Worm (Caenorhabditis elegans): Measurements from ENCODE around the gene ceh-38.

Gene ceh-38

DNA sequence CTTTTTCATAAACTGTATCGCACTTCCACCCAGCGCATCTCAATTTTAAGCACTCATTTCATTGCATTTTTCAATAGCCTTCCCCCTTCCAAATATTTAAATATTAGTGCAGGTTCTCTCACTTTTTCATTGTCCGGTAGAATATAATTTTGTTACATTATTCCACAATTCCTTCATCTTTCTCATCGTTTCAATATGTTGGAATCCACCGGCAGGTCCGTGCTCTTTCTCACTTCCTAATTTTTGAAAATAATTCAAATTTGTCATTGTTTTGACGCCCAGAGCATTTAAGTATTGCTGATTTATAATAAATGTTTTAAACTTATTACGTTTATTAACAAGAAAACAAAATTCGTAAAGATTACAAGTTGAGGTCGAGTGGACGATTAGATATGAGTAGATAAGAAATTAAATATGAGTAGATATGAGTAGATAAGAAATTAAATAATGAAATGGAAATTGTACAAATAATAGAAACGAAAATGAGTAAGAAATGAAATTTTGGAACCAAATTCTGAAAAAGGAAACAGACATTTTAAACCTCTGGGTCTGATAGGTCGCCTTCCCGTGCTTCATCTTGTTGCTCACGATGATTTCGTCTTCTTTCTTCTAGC lies 3.9 kb downstream of the ceh-38 start:
- TF ChIP-seq elt-1 (tag; optimal IDR thresholded peaks at IDR 0.05; ENCODE audit: borderline replicate concordance, insufficient read depth), result no peak
- TF ChIP-seq nhr-28 (tag; optimal IDR thresholded peaks at IDR 0.05), result no peak
- TF ChIP-seq elt-3 (tag; optimal IDR thresholded peaks at IDR 0.05), result no peak
- no peak for TF ChIP-seq mab-5 (tag; optimal IDR thresholded peaks at IDR 0.05)
- TF ChIP-seq lsy-2 (tag; optimal IDR thresholded peaks at IDR 0.05), result no peak
- TF ChIP-seq tbx-8 (GFP tag; optimal IDR thresholded peaks at IDR 0.05), result no peak
- no peak for TF ChIP-seq zip-8 (tag; optimal IDR thresholded peaks at IDR 0.05)
- TF ChIP-seq snpc-4 (tag; optimal IDR thresholded peaks at IDR 0.05), result no peak
- TF ChIP-seq lin-32 (GFP tag; optimal IDR thresholded peaks at IDR 0.05), result no peak

DNA sequence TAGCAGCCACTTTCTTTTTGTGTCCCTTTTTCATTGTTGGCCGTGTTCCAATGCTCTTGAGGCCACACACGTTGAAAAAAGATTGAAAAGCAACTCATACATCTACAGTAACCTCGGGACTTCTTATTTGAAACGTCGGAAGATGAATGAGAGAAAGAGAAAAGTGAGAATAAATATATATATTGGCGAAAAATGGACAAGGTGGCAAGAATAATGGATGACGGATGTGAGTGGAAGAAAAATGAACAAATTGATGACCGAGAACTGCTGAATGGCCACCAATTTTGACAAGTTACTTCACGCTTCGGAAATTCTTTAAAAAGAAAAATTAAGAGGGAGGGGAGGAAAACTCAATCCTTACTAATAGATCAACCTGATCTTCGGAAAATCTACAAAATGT lies 6.8 kb downstream of the ceh-38 start:
- TF ChIP-seq snpc-4 (tag; optimal IDR thresholded peaks at IDR 0.05) (no peak), elt-3 (tag; optimal IDR thresholded peaks at IDR 0.05) (no peak), nhr-12 (tag; optimal IDR thresholded peaks at IDR 0.05) (no peak), lsy-2 (tag; optimal IDR thresholded peaks at IDR 0.05) (no peak), sptf-1 (tag; optimal IDR thresholded peaks at IDR 0.05) (no peak), flh-1 (GFP tag; optimal IDR thresholded peaks at IDR 0.05) (no peak)

DNA sequence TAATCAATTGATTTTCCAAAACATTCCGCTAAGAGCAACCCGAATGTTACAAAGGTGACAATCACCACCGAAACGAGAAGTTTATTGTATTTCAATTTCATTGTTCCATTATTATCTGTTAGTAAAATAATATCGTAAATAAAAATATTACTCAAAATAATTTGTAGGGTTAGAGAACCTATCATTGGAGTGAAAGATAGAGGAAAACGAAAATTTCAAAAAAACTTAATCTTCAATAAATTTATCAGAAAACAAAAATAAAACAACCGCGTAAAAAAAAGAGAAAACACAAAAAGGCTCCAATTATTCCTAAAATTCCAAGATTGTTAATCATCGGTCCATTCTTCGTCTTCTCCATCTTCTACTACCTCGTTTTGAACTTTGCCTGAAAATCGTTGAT lies 14.2 kb downstream of the ceh-38 start, which contains the start of gene tra-2:
tra-2 (minus strand) TSS at position 101 of the 400 bp plus-strand sequence.
- TF ChIP-seq nhr-76 (tag; optimal IDR thresholded peaks at IDR 0.05) (no peak), ham-2 (GFP tag; optimal IDR thresholded peaks at IDR 0.05) (no peak), zip-8 (tag; optimal IDR thresholded peaks at IDR 0.05) (no peak)

- TF ChIP-seq M03D4.4 (tag; optimal IDR thresholded peaks at IDR 0.05), result no peak
- no peak for TF ChIP-seq cnd-1 (tag; optimal IDR thresholded peaks at IDR 0.05)
- TF ChIP-seq ces-1 (GFP tag; optimal IDR thresholded peaks at IDR 0.05), result peak; percentile 42
- peak; percentile 60 for TF ChIP-seq lsy-2 (tag; optimal IDR thresholded peaks at IDR 0.05)
- no peak for TF ChIP-seq drap-1 (GFP tag; optimal IDR thresholded peaks at IDR 0.05)
- no peak for TF ChIP-seq mep-1 (tag; optimal IDR thresholded peaks at IDR 0.05)
- no peak for TF ChIP-seq nhr-237 (tag; optimal IDR thresholded peaks at IDR 0.05)
- peak; percentile 1 for TF ChIP-seq ceh-39 (tag; optimal IDR thresholded peaks at IDR 0.05)
- TF ChIP-seq sptf-1 (tag; optimal IDR thresholded peaks at IDR 0.05), result no peak
- no peak for TF ChIP-seq pha-4 (tag; optimal IDR thresholded peaks at IDR 0.05)
- no peak for TF ChIP-seq zip-8 (tag; optimal IDR thresholded peaks at IDR 0.05)
- TF ChIP-seq nhr-28 (tag; optimal IDR thresholded peaks at IDR 0.05), result no peak
- no peak for TF ChIP-seq lin-13 (tag; optimal IDR thresholded peaks at IDR 0.05)
These were observed 16.3 kb downstream of the ceh-38 start, which contains the start of gene eif-2Bgamma for ce11 chrII:6967618-6968017. Gene eif-2Bgamma (minus strand): TSS chrII:6967648.

- TF ChIP-seq tbx-8 (GFP tag; optimal IDR thresholded peaks at IDR 0.05) (peak; percentile 43), flh-1 (GFP tag; optimal IDR thresholded peaks at IDR 0.05) (peak; percentile 27), mab-5 (tag; optimal IDR thresholded peaks at IDR 0.05) (no peak), nhr-28 (tag; optimal IDR thresholded peaks at IDR 0.05) (no peak), drap-1 (GFP tag; optimal IDR thresholded peaks at IDR 0.05) (peak; percentile 63), bed-3 (GFP tag; optimal IDR thresholded peaks at IDR 0.05) (no peak), lin-13 (tag; optimal IDR thresholded peaks at IDR 0.05) (peak; percentile 72), nhr-76 (tag; optimal IDR thresholded peaks at IDR 0.05) (no peak), ceh-83 (GFP tag; optimal IDR thresholded peaks at IDR 0.05) (peak; percentile 80), zip-8 (tag; optimal IDR thresholded peaks at IDR 0.05) (no peak), snpc-4 (tag; optimal IDR thresholded peaks at IDR 0.05) (no peak), ztf-11 (tag; optimal IDR thresholded peaks at IDR 0.05) (no peak), lin-32 (GFP tag; optimal IDR thresholded peaks at IDR 0.05) (peak; percentile 42), unc-39 (tag; optimal IDR thresholded peaks at IDR 0.05) (no peak), mls-2 (tag; optimal IDR thresholded peaks at IDR 0.05) (peak; percentile 31), elt-1 (tag; optimal IDR thresholded peaks at IDR 0.05; ENCODE audit: borderline replicate concordance, insufficient read depth) (no peak), pha-4 (tag; optimal IDR thresholded peaks at IDR 0.05) (peak; percentile 39), ces-1 (GFP tag; optimal IDR thresholded peaks at IDR 0.05) (peak; percentile 2), ham-2 (GFP tag; optimal IDR thresholded peaks at IDR 0.05) (peak; percentile 66), ceh-39 (tag; optimal IDR thresholded peaks at IDR 0.05) (peak; percentile 69), nhr-2 (tag; optimal IDR thresholded peaks at IDR 0.05) (no peak), cnd-1 (tag; optimal IDR thresholded peaks at IDR 0.05) (peak; percentile 82), hlh-1 (tag; optimal IDR thresholded peaks at IDR 0.05) (peak; percentile 46), elt-3 (tag; optimal IDR thresholded peaks at IDR 0.05) (no peak), unc-120 (tag; optimal IDR thresholded peaks at IDR 0.05; ENCODE audit: poor library complexity, severe bottlenecking) (peak; percentile 53), sptf-1 (tag; optimal IDR thresholded peaks at IDR 0.05) (peak; percentile 65), blmp-1 (tag; optimal IDR thresholded peaks at IDR 0.05) (no peak), ceh-43 (GFP tag; optimal IDR thresholded peaks at IDR 0.05) (no peak), M03D4.4 (tag; optimal IDR thresholded peaks at IDR 0.05) (peak; percentile 65), unc-62 (GFP tag; optimal IDR thresholded peaks at IDR 0.05) (peak; percentile 5), lsy-2 (tag; optimal IDR thresholded peaks at IDR 0.05) (peak; percentile 22), sem-2 (GFP tag; optimal IDR thresholded peaks at IDR 0.05) (peak; percentile 55), nhr-12 (tag; optimal IDR thresholded peaks at IDR 0.05) (no peak), nhr-237 (tag; optimal IDR thresholded peaks at IDR 0.05) (no peak), mep-1 (tag; optimal IDR thresholded peaks at IDR 0.05) (peak; percentile 6)
These were observed 16.9 kb downstream of the ceh-38 start for ce11 chrII:6968191-6968675.
